ENCODE assay signal across 4 fruit fly cellular contexts in the genomic region with DNA sequence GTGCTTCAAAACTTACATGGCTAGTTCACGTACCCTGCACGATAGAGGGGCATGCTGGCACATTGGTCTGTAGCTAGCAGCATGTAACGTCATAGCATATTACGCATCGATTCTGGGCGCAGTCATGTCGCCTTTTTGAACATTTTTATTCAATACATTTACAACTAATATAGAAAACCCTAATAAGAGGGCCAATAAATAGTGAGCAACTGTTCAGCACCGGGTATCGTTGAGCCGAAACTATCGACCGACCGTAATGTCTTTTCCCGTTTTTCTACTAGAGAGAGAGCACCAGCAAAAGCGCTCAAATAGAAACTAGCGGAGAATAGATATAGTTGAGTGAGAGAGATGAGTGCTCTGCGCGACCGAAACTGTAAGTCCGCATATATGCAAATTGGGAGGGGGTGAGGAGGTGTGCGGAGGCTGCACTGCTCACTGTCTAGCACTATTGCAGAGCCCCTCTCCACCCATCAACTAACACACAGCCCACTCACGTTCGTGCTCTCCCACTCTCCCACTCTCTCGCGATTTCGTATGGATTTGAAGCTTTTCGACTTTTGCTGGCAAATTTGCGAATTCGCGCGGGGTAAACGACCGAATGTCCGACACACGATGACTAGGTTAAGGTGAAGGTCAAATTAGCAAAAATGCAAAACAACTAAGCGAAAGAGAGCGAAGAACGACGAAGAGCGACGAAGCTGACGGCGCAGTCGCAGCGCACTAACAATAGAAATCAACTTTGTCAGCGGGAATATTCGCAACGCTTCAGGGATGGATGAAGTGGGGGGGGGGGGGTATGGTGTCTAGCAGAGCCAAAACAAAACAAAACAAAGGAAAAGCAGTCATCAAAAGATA.
A peak's percentile ranks its signal among the peaks of the same experiment; 100 is the strongest.
TF ChIP-seq lines count a peak whose summit lies in the region.

No protein-coding gene starts in this region.

TF ChIP-seq in whole organism, adult, 20 proteins besides CTCF, POLR2A, EP300 and RAD21 (continued from another document):
- TF ChIP-seq cnc (optimal IDR thresholded peaks at IDR 0.05; lab: Kevin White, UChicago): peak in 1 of 2 experiments; percentile 50
- peak; percentile 80 for TF ChIP-seq kay (GFP tag; lab: Kevin White, UChicago; ENCODE audit: borderline replicate concordance)
- peak; percentile 53 for TF ChIP-seq Crg-1 (GFP tag; optimal IDR thresholded peaks at IDR 0.05; lab: Kevin White, UChicago)
- peak; percentile 66 for TF ChIP-seq CG12768 (GFP tag; optimal IDR thresholded peaks at IDR 0.05; lab: Kevin White, UChicago)
- TF ChIP-seq Clk (GFP tag; optimal IDR thresholded peaks at IDR 0.05; lab: Kevin White, UChicago): peak; percentile 44

TF ChIP-seq in whole organism, embryonic, 481 proteins besides CTCF, POLR2A, EP300 and RAD21 (continued from another document and continues in another):
- TF ChIP-seq fd96Cb (tag; optimal IDR thresholded peaks at IDR 0.05; lab: Kevin White, UChicago): peak; percentile 78
- TF ChIP-seq Hand (GFP tag; optimal IDR thresholded peaks at IDR 0.05; lab: Kevin White, UChicago): peak; percentile 20
- peak; percentile 63; the same call in 1 of the 2 replicates for TF ChIP-seq ro (GFP tag; IDR thresholded peaks at IDR 0.05; lab: Robert Waterston, UW)
- peak; percentile 74 for TF ChIP-seq CG9609 (GFP tag; optimal IDR thresholded peaks at IDR 0.05; lab: Kevin White, UChicago)
- peak; percentile 73 for TF ChIP-seq zfh1 (GFP tag; IDR thresholded peaks at IDR 0.05; lab: Robert Waterston, UW)
- TF ChIP-seq CG7556 (GFP tag; optimal IDR thresholded peaks at IDR 0.05; lab: Kevin White, UChicago): peak; percentile 70
- no peak for TF ChIP-seq pan (optimal IDR thresholded peaks at IDR 0.05; lab: Kevin White, UChicago)
- peak in 1 of 2 experiments; percentile 85 for TF ChIP-seq pan (GFP tag; optimal IDR thresholded peaks at IDR 0.05 in 1 of 2, IDR thresholded peaks at IDR 0.05 in 1 of 2)
- peak; percentile 69 for TF ChIP-seq ATbp (GFP tag; optimal IDR thresholded peaks at IDR 0.05; lab: Kevin White, UChicago)
- no peak for TF ChIP-seq CG12299 (tag; optimal IDR thresholded peaks at IDR 0.05; lab: Kevin White, UChicago)
- peak; percentile 49; the same call in 1 of the 2 replicates for TF ChIP-seq ham (GFP tag; IDR thresholded peaks at IDR 0.05; lab: Robert Waterston, UW)
- peak; percentile 51 for TF ChIP-seq en (GFP tag; optimal IDR thresholded peaks at IDR 0.05; lab: Kevin White, UChicago)
- TF ChIP-seq Mes4 (GFP tag; optimal IDR thresholded peaks at IDR 0.05; lab: Kevin White, UChicago): peak; percentile 73
- TF ChIP-seq gsb-n (tag; optimal IDR thresholded peaks at IDR 0.05; lab: Kevin White, UChicago): peak; percentile 31
- TF ChIP-seq hth (optimal IDR thresholded peaks at IDR 0.05; lab: Kevin White, UChicago): no peak
- peak; percentile 74 for TF ChIP-seq CG4404 (GFP tag; IDR thresholded peaks at IDR 0.05; lab: Robert Waterston, UW)
- TF ChIP-seq trem (tag; optimal IDR thresholded peaks at IDR 0.05; lab: Kevin White, UChicago): peak; percentile 14
- peak; percentile 76 for TF ChIP-seq CG1602 (GFP tag; optimal IDR thresholded peaks at IDR 0.05; lab: Kevin White, UChicago)
- peak; percentile 88 for TF ChIP-seq fu2 (GFP tag; optimal IDR thresholded peaks at IDR 0.05; lab: Kevin White, UChicago)
- TF ChIP-seq Oaz (GFP tag; IDR thresholded peaks at IDR 0.05; lab: Robert Waterston, UW): peak; percentile 48; the same call in 1 of the 2 replicates
- peak; percentile 79; the same call in 3 of the 4 replicates for TF ChIP-seq Gug (GFP tag; IDR thresholded peaks at IDR 0.05; lab: Robert Waterston, UW)
- peak; percentile 40 for TF ChIP-seq CG34376 (GFP tag; optimal IDR thresholded peaks at IDR 0.05; lab: Kevin White, UChicago)
- TF ChIP-seq lmd (GFP tag; IDR thresholded peaks at IDR 0.05; lab: Robert Waterston, UW): peak; percentile 92
- TF ChIP-seq CG2712 (tag; optimal IDR thresholded peaks at IDR 0.05; lab: Kevin White, UChicago): peak; percentile 76
- TF ChIP-seq tin (GFP tag; optimal IDR thresholded peaks at IDR 0.05; lab: Kevin White, UChicago): peak; percentile 71
- peak; percentile 60; the same call in 1 of the 2 replicates for TF ChIP-seq dimm (GFP tag; IDR thresholded peaks at IDR 0.05; lab: Robert Waterston, UW)
- peak; percentile 86 for TF ChIP-seq Xbp1 (GFP tag; optimal IDR thresholded peaks at IDR 0.05; lab: Kevin White, UChicago)
- TF ChIP-seq CG8089 (GFP tag; optimal IDR thresholded peaks at IDR 0.05; lab: Kevin White, UChicago): peak; percentile 69
- TF ChIP-seq Atf-2 (GFP tag; optimal IDR thresholded peaks at IDR 0.05; lab: Kevin White, UChicago): peak; percentile 73
- no peak for TF ChIP-seq lov (optimal IDR thresholded peaks at IDR 0.05; lab: Kevin White, UChicago)
- TF ChIP-seq lov (GFP tag; IDR thresholded peaks at IDR 0.05; lab: Robert Waterston, UW): no peak
- TF ChIP-seq dan (GFP tag; IDR thresholded peaks at IDR 0.05; lab: Robert Waterston, UW): no peak
- peak; percentile 65 for TF ChIP-seq NK7.1 (GFP tag; optimal IDR thresholded peaks at IDR 0.05; lab: Kevin White, UChicago)
- peak; percentile 69 for TF ChIP-seq wdn (GFP tag; IDR thresholded peaks at IDR 0.05; lab: Robert Waterston, UW)
- no peak for TF ChIP-seq ato (GFP tag; IDR thresholded peaks at IDR 0.05; lab: Robert Waterston, UW; ENCODE audit: partially characterized antibody)
- TF ChIP-seq cad (GFP tag; optimal IDR thresholded peaks at IDR 0.05; lab: Kevin White, UChicago): no peak
- peak; percentile 70 for TF ChIP-seq CG31441 (GFP tag; IDR thresholded peaks at IDR 0.05; lab: Robert Waterston, UW)
- no peak for TF ChIP-seq grn (GFP tag; optimal IDR thresholded peaks at IDR 0.05; lab: Kevin White, UChicago)

TF ChIP-seq in whole organism, prepupa, 60 proteins besides CTCF, POLR2A, EP300 and RAD21 (continued from another document):
- TF ChIP-seq Eip93F (GFP tag; optimal IDR thresholded peaks at IDR 0.05; lab: Kevin White, UChicago) (no peak), ss (GFP tag; optimal IDR thresholded peaks at IDR 0.05; lab: Kevin White, UChicago) (no peak), CG7368 (GFP tag; optimal IDR thresholded peaks at IDR 0.05; lab: Kevin White, UChicago) (no peak), CG4318 (GFP tag; optimal IDR thresholded peaks at IDR 0.05; lab: Kevin White, UChicago) (peak; percentile 91), lz (GFP tag; optimal IDR thresholded peaks at IDR 0.05; lab: Kevin White, UChicago) (no peak), CG3032 (tag; optimal IDR thresholded peaks at IDR 0.05; lab: Kevin White, UChicago) (no peak), Eip75B (GFP tag; optimal IDR thresholded peaks at IDR 0.05; lab: Kevin White, UChicago) (peak; percentile 38), topi (GFP tag; optimal IDR thresholded peaks at IDR 0.05; lab: Kevin White, UChicago) (no peak), Smox (GFP tag; optimal IDR thresholded peaks at IDR 0.05; lab: Kevin White, UChicago) (no peak), CG8119 (GFP tag; IDR thresholded peaks at IDR 0.05; lab: Robert Waterston, UW) (peak; percentile 95), Eip78C (GFP tag; lab: Kevin White, UChicago) (peak; percentile 79), CG6808 (GFP tag; optimal IDR thresholded peaks at IDR 0.05; lab: Kevin White, UChicago) (no peak), vri (GFP tag; optimal IDR thresholded peaks at IDR 0.05; lab: Kevin White, UChicago) (no peak), CG3919 (GFP tag; optimal IDR thresholded peaks at IDR 0.05; lab: Kevin White, UChicago) (peak; percentile 70), CG11294 (GFP tag; IDR thresholded peaks at IDR 0.05; lab: Robert Waterston, UW) (peak; percentile 88), acj6 (GFP tag; optimal IDR thresholded peaks at IDR 0.05; lab: Kevin White, UChicago) (peak; percentile 67), CG16779 (tag; optimal IDR thresholded peaks at IDR 0.05; lab: Kevin White, UChicago) (peak; percentile 54), Hr38 (GFP tag; optimal IDR thresholded peaks at IDR 0.05; lab: Kevin White, UChicago) (no peak), CG9139 (GFP tag; optimal IDR thresholded peaks at IDR 0.05; lab: Kevin White, UChicago) (no peak), net (GFP tag; optimal IDR thresholded peaks at IDR 0.05; lab: Kevin White, UChicago) (peak; percentile 74), salr (GFP tag; optimal IDR thresholded peaks at IDR 0.05; lab: Kevin White, UChicago) (peak in 1 of 2 experiments; percentile 76), CG8319 (GFP tag; optimal IDR thresholded peaks at IDR 0.05; lab: Kevin White, UChicago) (no peak), pdm3 (GFP tag; optimal IDR thresholded peaks at IDR 0.05; lab: Kevin White, UChicago) (peak; percentile 87), fd59A (GFP tag; optimal IDR thresholded peaks at IDR 0.05; lab: Kevin White, UChicago) (no peak), Lpt (GFP tag; optimal IDR thresholded peaks at IDR 0.05; lab: Kevin White, UChicago) (peak; percentile 92), Sox14 (GFP tag; optimal IDR thresholded peaks at IDR 0.05; lab: Kevin White, UChicago) (peak; percentile 78), Hr39 (GFP tag; optimal IDR thresholded peaks at IDR 0.05; lab: Kevin White, UChicago) (no peak), svp (GFP tag; lab: Kevin White, UChicago) (peak; percentile 56), Met (GFP tag; optimal IDR thresholded peaks at IDR 0.05; lab: Kevin White, UChicago) (no peak), Ets21C (GFP tag; optimal IDR thresholded peaks at IDR 0.05; lab: Kevin White, UChicago) (no peak), OdsH (GFP tag; optimal IDR thresholded peaks at IDR 0.05; lab: Kevin White, UChicago) (peak; percentile 82), dsx (GFP tag; optimal IDR thresholded peaks at IDR 0.05; lab: Kevin White, UChicago; ENCODE audit: poor library complexity, severe bottlenecking) (no peak), CG34406 (GFP tag; optimal IDR thresholded peaks at IDR 0.05; lab: Kevin White, UChicago) (no peak), fd85E (GFP tag; optimal IDR thresholded peaks at IDR 0.05; lab: Kevin White, UChicago) (no peak), achi (GFP tag; optimal IDR thresholded peaks at IDR 0.05; lab: Kevin White, UChicago) (peak; percentile 79), CG31627 (GFP tag; optimal IDR thresholded peaks at IDR 0.05; lab: Kevin White, UChicago) (no peak), CG11902 (GFP tag; optimal IDR thresholded peaks at IDR 0.05; lab: Kevin White, UChicago) (no peak), esn (GFP tag; optimal IDR thresholded peaks at IDR 0.05; lab: Kevin White, UChicago) (no peak), CG15336 (GFP tag; IDR thresholded peaks at IDR 0.05; lab: Robert Waterston, UW) (peak; percentile 96), spab (GFP tag; optimal IDR thresholded peaks at IDR 0.05; lab: Kevin White, UChicago) (no peak), CG10631 (GFP tag; optimal IDR thresholded peaks at IDR 0.05; lab: Kevin White, UChicago) (peak; percentile 71), CG10669 (GFP tag; optimal IDR thresholded peaks at IDR 0.05; lab: Kevin White, UChicago) (no peak), cyc (GFP tag; optimal IDR thresholded peaks at IDR 0.05; lab: Kevin White, UChicago) (no peak)

TF ChIP-seq in whole organism, pupa, 21 proteins besides CTCF, POLR2A, EP300 and RAD21 (continued from another document):
- peak; percentile 73; the same call in 1 of the 2 replicates for TF ChIP-seq CG12605 (GFP tag; IDR thresholded peaks at IDR 0.05; lab: Robert Waterston, UW)
- peak; percentile 94 for TF ChIP-seq CG8301 (tag; optimal IDR thresholded peaks at IDR 0.05; lab: Kevin White, UChicago)
